Worm (Caenorhabditis elegans) whole organism, late embryonic: ENCODE data around the gene B0334.13.

Experiments used
- C08G9.2 ChIP-seq: sonication (generic microtip); optimal IDR thresholded peaks from 2 replicates; lab custom pipeline; 2016; ENCODE audit warnings: mild to moderate bottlenecking, missing genetic modification characterization, moderate library complexity, missing compliant biosample characterization
- C38D4.7 ChIP-seq: fragments of 200-800 bp; sonication (Bioruptor generic); optimal IDR thresholded peaks from 2 replicates; lab custom pipeline; 2018; ENCODE audit warnings: mild to moderate bottlenecking, missing genetic modification characterization, moderate library complexity, missing compliant biosample characterization
- F13H6.1 ChIP-seq: sonication (generic microtip); optimal IDR thresholded peaks from 2 replicates; lab custom pipeline; 2016; ENCODE audit warnings: missing genetic modification characterization, missing compliant biosample characterization
- K02D7.2 ChIP-seq: sonication (generic microtip); optimal IDR thresholded peaks from 2 replicates; lab custom pipeline; 2017; ENCODE audit warnings: mild to moderate bottlenecking, missing genetic modification characterization, missing compliant biosample characterization
- K09A11.1 ChIP-seq: sonication (generic microtip); optimal IDR thresholded peaks from 2 replicates; lab custom pipeline; 2017; ENCODE audit warnings: antibody characterized with exemption, mild to moderate bottlenecking, missing genetic modification characterization, missing compliant biosample characterization; ENCODE audit not compliant: insufficient read depth
- ahr-1 ChIP-seq: sonication (generic microtip); optimal IDR thresholded peaks from 2 replicates; lab custom pipeline; 2016; ENCODE audit warnings: missing genetic modification characterization, missing compliant biosample characterization
- ceh-14 ChIP-seq: sonication (generic microtip); optimal IDR thresholded peaks from 2 replicates; lab custom pipeline; 2016; ENCODE audit warnings: missing genotype, missing genetic modification characterization, missing compliant biosample characterization
- ceh-18 ChIP-seq: sonication (generic microtip); optimal IDR thresholded peaks from 2 replicates; lab custom pipeline; 2016; ENCODE audit warnings: missing genetic modification characterization, missing compliant biosample characterization
- ceh-19 ChIP-seq: fragments of 200-800 bp; sonication (Bioruptor generic); optimal IDR thresholded peaks from 2 replicates; lab custom pipeline; 2018; ENCODE audit warnings: mild to moderate bottlenecking, missing genetic modification characterization, missing compliant biosample characterization
- ceh-2 ChIP-seq: sonication (generic microtip); optimal IDR thresholded peaks from 2 replicates; lab custom pipeline; 2016; ENCODE audit warnings: missing genotype, missing genetic modification characterization, missing compliant biosample characterization
- ceh-22 ChIP-seq: sonication (generic microtip); optimal IDR thresholded peaks from 2 replicates; lab custom pipeline; 2017; ENCODE audit warnings: missing biosample characterization, missing genetic modification characterization
- ceh-24 ChIP-seq: sonication (generic microtip); optimal IDR thresholded peaks from 2 replicates; lab custom pipeline; 2016; ENCODE audit warnings: mild to moderate bottlenecking, missing genetic modification characterization, missing compliant biosample characterization
- ceh-30 ChIP-seq: fragments of 150-350 bp; optimal IDR thresholded peaks from 2 replicates; lab custom pipeline; 2014; ENCODE audit warnings: missing biosample characterization, missing genetic modification characterization
- ceh-31 ChIP-seq: sonication (generic microtip); optimal IDR thresholded peaks from 2 replicates; lab custom pipeline; 2016; ENCODE audit warnings: missing genetic modification characterization, missing compliant biosample characterization
- ceh-45 ChIP-seq: fragments of 200-800 bp; sonication (Bioruptor generic); IDR thresholded peaks from 2 replicates; pipeline ENCODE4 v1.3.6; 2022; ENCODE audit warnings: missing genetic modification reagents, missing genetic modification characterization, missing compliant biosample characterization
- ceh-48 ChIP-seq: sonication (generic microtip); optimal IDR thresholded peaks from 2 replicates; lab custom pipeline; 2016; ENCODE audit warnings: missing genetic modification characterization, inconsistent platforms, missing compliant biosample characterization
- ceh-6 ChIP-seq: fragments of 200-800 bp; sonication (Bioruptor generic); optimal IDR thresholded peaks from 2 replicates; lab custom pipeline; 2018; ENCODE audit warnings: mild to moderate bottlenecking, missing genetic modification characterization, missing compliant biosample characterization
- ceh-9 ChIP-seq: sonication (generic microtip); optimal IDR thresholded peaks from 2 replicates; lab custom pipeline; 2016; ENCODE audit warnings: mild to moderate bottlenecking, missing genetic modification characterization, inconsistent platforms, missing compliant biosample characterization
- che-1 ChIP-seq: sonication (generic microtip); optimal IDR thresholded peaks from 2 replicates; lab custom pipeline; 2016; ENCODE audit warnings: mild to moderate bottlenecking, missing genetic modification characterization, missing compliant biosample characterization
- dmd-4 ChIP-seq: sonication (generic microtip); optimal IDR thresholded peaks from 2 replicates; lab custom pipeline; 2016; ENCODE audit warnings: borderline replicate concordance, missing genetic modification characterization, missing compliant biosample characterization
- dve-1 ChIP-seq: sonication (generic microtip); optimal IDR thresholded peaks from 2 replicates; lab custom pipeline; 2017; ENCODE audit warnings: antibody characterized with exemption, mild to moderate bottlenecking, missing genetic modification characterization, missing compliant biosample characterization
- elt-2 ChIP-seq: sonication (generic microtip); optimal IDR thresholded peaks from 2 replicates; lab custom pipeline; 2016; ENCODE audit warnings: missing genetic modification reagents, missing genetic modification characterization, missing compliant biosample characterization
- eyg-1 ChIP-seq: sonication (generic microtip); optimal IDR thresholded peaks from 2 replicates; lab custom pipeline; 2016; ENCODE audit warnings: missing genotype, missing genetic modification characterization, missing compliant biosample characterization
- fax-1 ChIP-seq: sonication (generic microtip); optimal IDR thresholded peaks from 2 replicates; lab custom pipeline; 2016; ENCODE audit warnings: missing genotype, missing genetic modification characterization, missing compliant biosample characterization
- fkh-6 ChIP-seq: sonication (generic microtip); optimal IDR thresholded peaks from 2 replicates; lab custom pipeline; 2016; ENCODE audit warnings: missing genetic modification characterization, missing compliant biosample characterization
- gmeb-2 ChIP-seq: sonication (generic microtip); optimal IDR thresholded peaks from 2 replicates; lab custom pipeline; 2016; ENCODE audit warnings: missing genetic modification characterization, inconsistent platforms, missing compliant biosample characterization
- hlh-13 ChIP-seq: fragments of 200-800 bp; sonication (Bioruptor generic); optimal IDR thresholded peaks from 2 replicates; lab custom pipeline; 2018; ENCODE audit warnings: mild to moderate bottlenecking, missing genetic modification characterization, missing compliant biosample characterization
- hlh-15 ChIP-seq: sonication (generic microtip); optimal IDR thresholded peaks from 2 replicates; lab custom pipeline; 2016; ENCODE audit warnings: missing genetic modification characterization, missing compliant biosample characterization
- hlh-30 ChIP-seq: sonication (generic microtip); optimal IDR thresholded peaks from 2 replicates; lab custom pipeline; 2017; ENCODE audit warnings: antibody characterized with exemption, missing genetic modification characterization, missing compliant biosample characterization; ENCODE audit not compliant: insufficient read depth
- hlh-8 ChIP-seq: sonication (generic microtip); optimal IDR thresholded peaks from 2 replicates; lab custom pipeline; 2016; ENCODE audit warnings: missing genotype, missing genetic modification characterization, missing compliant biosample characterization
- lim-6 ChIP-seq: sonication (generic microtip); optimal IDR thresholded peaks from 2 replicates; lab custom pipeline; 2016; ENCODE audit warnings: missing genetic modification characterization, missing compliant biosample characterization
- mec-3 ChIP-seq: sonication (generic microtip); optimal IDR thresholded peaks from 2 replicates; lab custom pipeline; 2016; ENCODE audit warnings: borderline replicate concordance, missing genetic modification characterization, missing compliant biosample characterization
- nfya-1 ChIP-seq: sonication (generic microtip); optimal IDR thresholded peaks from 2 replicates; lab custom pipeline; 2017; ENCODE audit warnings: missing genetic modification characterization, mild to moderate bottlenecking, missing compliant biosample characterization, antibody characterized with exemption, moderate library complexity
- nhr-232 ChIP-seq: sonication (generic microtip); optimal IDR thresholded peaks from 2 replicates; lab custom pipeline; 2016; ENCODE audit warnings: missing genetic modification characterization, missing compliant biosample characterization
- npax-4 ChIP-seq: sonication (generic microtip); optimal IDR thresholded peaks from 2 replicates; lab custom pipeline; 2016; ENCODE audit warnings: missing genetic modification characterization, missing compliant biosample characterization
- odd-2 ChIP-seq: sonication (generic microtip); optimal IDR thresholded peaks from 2 replicates; lab custom pipeline; 2017; ENCODE audit warnings: antibody characterized with exemption, mild to moderate bottlenecking, missing genetic modification characterization, missing compliant biosample characterization
- pag-3 ChIP-seq: sonication (generic microtip); optimal IDR thresholded peaks from 2 replicates; lab custom pipeline; 2016; ENCODE audit warnings: missing compliant biosample characterization, missing genetic modification characterization, borderline replicate concordance
- pat-9 ChIP-seq: fragments of 200-800 bp; sonication (Bioruptor generic); optimal IDR thresholded peaks from 2 replicates; lab custom pipeline; 2018; ENCODE audit warnings: mild to moderate bottlenecking, missing genetic modification characterization, moderate library complexity, missing compliant biosample characterization
- pax-1 ChIP-seq: fragments of 150-350 bp; optimal IDR thresholded peaks from 2 replicates; lab custom pipeline; 2014; ENCODE audit warnings: missing biosample characterization, missing genetic modification characterization
- pqm-1 ChIP-seq: sonication (generic microtip); optimal IDR thresholded peaks from 2 replicates; lab custom pipeline; 2016; ENCODE audit warnings: missing genetic modification characterization, missing compliant biosample characterization
- pros-1 ChIP-seq: fragments of 150-350 bp; optimal IDR thresholded peaks from 2 replicates; lab custom pipeline; 2014; ENCODE audit warnings: missing biosample characterization, missing genetic modification reagents, missing genetic modification characterization
- ref-2 ChIP-seq: sonication (generic microtip); optimal IDR thresholded peaks from 2 replicates; lab custom pipeline; 2016; ENCODE audit warnings: missing genetic modification characterization, missing compliant biosample characterization
- rnt-1 ChIP-seq: sonication (generic microtip); optimal IDR thresholded peaks from 2 replicates; lab custom pipeline; 2016; ENCODE audit warnings: missing genetic modification characterization, missing compliant biosample characterization
- sdc-2 ChIP-seq: sonication (generic microtip); optimal IDR thresholded peaks from 2 replicates; lab custom pipeline; 2016; ENCODE audit warnings: missing genotype, missing genetic modification characterization, missing compliant biosample characterization
- sox-2 ChIP-seq: fragments of 200-800 bp; sonication (Bioruptor generic); IDR thresholded peaks from 2 replicates; pipeline ENCODE4 v1.3.6; 2022; ENCODE audit warnings: missing genetic modification reagents, missing genetic modification characterization, missing compliant biosample characterization
- tbx-2 ChIP-seq: sonication (generic microtip); optimal IDR thresholded peaks from 2 replicates; lab custom pipeline; 2016; ENCODE audit warnings: missing genetic modification characterization, missing compliant biosample characterization
- ttx-3 ChIP-seq: sonication (generic microtip); optimal IDR thresholded peaks from 2 replicates; lab custom pipeline; 2016; ENCODE audit warnings: missing genetic modification reagents, missing genetic modification characterization, missing compliant biosample characterization
- unc-3 ChIP-seq, 2 experiments: fragments of 200-800 bp in 1 of 2; sonication (Bioruptor generic) in 1 of 2; sonication (generic microtip) in 1 of 2; conservative IDR thresholded peaks in 1 of 2; optimal IDR thresholded peaks in 1 of 2; 2 replicates each; pipeline versions ENCODE4 v1.3.6 to Lab custom; 2016 to 2022; ENCODE audit warnings: missing compliant biosample characterization in 2 of 2, missing genetic modification characterization in 2 of 2, missing genetic modification reagents in 1 of 2
- unc-42 ChIP-seq: sonication (generic microtip); optimal IDR thresholded peaks from 2 replicates; lab custom pipeline; 2016; ENCODE audit warnings: missing genotype, missing genetic modification characterization, missing compliant biosample characterization
- unc-55 ChIP-seq: sonication (generic microtip); optimal IDR thresholded peaks from 2 replicates; lab custom pipeline; 2017; ENCODE audit warnings: missing biosample characterization, missing genetic modification reagents, missing genetic modification characterization
- unc-86 ChIP-seq: sonication (generic microtip); optimal IDR thresholded peaks from 2 replicates; lab custom pipeline; 2016; ENCODE audit warnings: missing genetic modification characterization, missing compliant biosample characterization
- zip-5 ChIP-seq: sonication (generic microtip); optimal IDR thresholded peaks from 2 replicates; lab custom pipeline; 2016; ENCODE audit warnings: missing genetic modification characterization, missing compliant biosample characterization
- ztf-16 ChIP-seq: sonication (generic microtip); optimal IDR thresholded peaks from 2 replicates; lab custom pipeline; 2017; ENCODE audit warnings: missing genetic modification characterization, missing compliant biosample characterization

Gene B0334.13

DNA sequence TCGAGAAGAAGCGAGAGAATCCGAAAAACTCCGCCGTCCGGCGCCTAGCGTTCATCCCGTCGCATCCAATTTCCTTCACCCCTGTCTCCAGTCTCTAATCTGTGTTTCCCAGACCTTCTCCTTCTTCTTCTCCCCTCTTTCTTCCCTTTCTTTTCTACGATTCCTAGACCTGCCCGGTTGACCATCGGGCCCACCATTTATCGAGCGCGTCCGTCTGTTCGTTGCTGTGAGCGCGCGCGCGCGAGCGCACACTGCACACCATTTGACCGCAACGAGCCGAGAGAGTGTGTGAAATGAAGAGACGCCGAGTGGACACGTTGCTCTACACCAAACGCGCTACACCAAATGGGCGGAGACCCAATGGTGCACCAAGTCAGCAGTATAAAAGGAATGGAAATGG is 49.0 kb downstream of the B0334.13 start:
- TF ChIP-seq nhr-232 (tag; lab: Kevin White, UChicago) (no peak), mec-3 (tag; lab: Kevin White, UChicago) (no peak), ahr-1 (tag; lab: Kevin White, UChicago) (no peak), hlh-13 (GFP tag; lab: Kevin White, UChicago) (no peak), C38D4.7 (GFP tag; lab: Kevin White, UChicago) (no peak), ceh-9 (tag; lab: Kevin White, UChicago) (no peak), ceh-22 (no peak), pat-9 (no peak), pros-1 (tag; lab: Kevin White, UChicago) (no peak), rnt-1 (tag; lab: Kevin White, UChicago) (peak; percentile 49), unc-86 (tag; lab: Kevin White, UChicago) (no peak), pax-1 (peak; percentile 28), F13H6.1 (tag; lab: Kevin White, UChicago) (no peak), hlh-15 (no peak), ceh-48 (tag; lab: Kevin White, UChicago) (peak; percentile 22), dve-1 (no peak), nfya-1 (tag; lab: Kevin White, UChicago) (peak; percentile 45), ttx-3 (tag; lab: Kevin White, UChicago) (no peak), hlh-30 (peak; percentile 80), pag-3 (tag; lab: Kevin White, UChicago) (no peak), ceh-6 (GFP tag; lab: Kevin White, UChicago) (peak; percentile 17), lim-6 (tag; lab: Kevin White, UChicago) (no peak), elt-2 (tag; lab: Kevin White, UChicago) (no peak), ceh-18 (tag; lab: Kevin White, UChicago) (no peak), ceh-30 (tag; lab: Kevin White, UChicago) (no peak), unc-55 (GFP tag; lab: Kevin White, UChicago) (no peak), fkh-6 (no peak), C08G9.2 (tag; lab: Kevin White, UChicago) (peak; percentile 33), unc-3 (GFP tag; conservative IDR thresholded peaks at IDR 0.05; lab: Robert Waterston, UW) (no peak), unc-3 (tag; optimal IDR thresholded peaks at IDR 0.05; lab: Kevin White, UChicago) (no peak), hlh-8 (no peak), sox-2 (GFP tag; lab: Robert Waterston, UW) (no peak), ceh-2 (tag; lab: Kevin White, UChicago) (peak; percentile 31), npax-4 (tag; lab: Kevin White, UChicago) (no peak), che-1 (tag; lab: Kevin White, UChicago) (no peak), ceh-45 (GFP tag; lab: Robert Waterston, UW) (no peak), zip-5 (tag; lab: Kevin White, UChicago) (no peak), odd-2 (tag; lab: Kevin White, UChicago) (no peak), ref-2 (tag; lab: Kevin White, UChicago) (peak; percentile 52), ceh-31 (tag; lab: Kevin White, UChicago) (peak; percentile 66), eyg-1 (tag; lab: Kevin White, UChicago) (peak; percentile 60), K02D7.2 (tag; lab: Kevin White, UChicago) (no peak), sdc-2 (tag; lab: Kevin White, UChicago) (no peak), ztf-16 (no peak), fax-1 (no peak), dmd-4 (peak; percentile 41), gmeb-2 (tag; lab: Kevin White, UChicago) (no peak), ceh-14 (tag; lab: Kevin White, UChicago) (peak; percentile 16), ceh-24 (no peak), unc-42 (no peak), K09A11.1 (tag; lab: Kevin White, UChicago) (no peak), tbx-2 (peak; percentile 13), pqm-1 (tag; lab: Kevin White, UChicago) (no peak), ceh-19 (GFP tag; lab: Kevin White, UChicago) (peak; percentile 58)
